Fruit fly (Drosophila melanogaster) whole organism, adult: ENCODE measurements around the gene CG12071.

Experiments used
- CG11617 ChIP-seq: fragments of 200-800 bp; sonication (Bioruptor generic); optimal IDR thresholded peaks from 2 replicates; lab custom pipeline; 2017; ENCODE audit warnings: mild to moderate bottlenecking, missing biosample characterization, missing genetic modification reagents, missing genetic modification characterization
- CG12768 ChIP-seq: fragments of 200-800 bp; sonication (Bioruptor generic); optimal IDR thresholded peaks from 2 replicates; lab custom pipeline; 2017; ENCODE audit warnings: missing biosample characterization, missing genetic modification characterization, mild to moderate bottlenecking, moderate library complexity, missing genetic modification reagents
- CG14711 ChIP-seq: fragments of 200-800 bp; sonication (Bioruptor generic); optimal IDR thresholded peaks from 2 replicates; lab custom pipeline; 2018; ENCODE audit warnings: missing biosample characterization, mild to moderate bottlenecking, missing genetic modification characterization, moderate library complexity
- CG33017 ChIP-seq: fragments of 200-800 bp; sonication (Bioruptor generic); optimal IDR thresholded peaks from 2 replicates; lab custom pipeline; 2018; ENCODE audit warnings: missing biosample characterization, mild to moderate bottlenecking, missing genetic modification characterization, moderate library complexity
- CG5204 ChIP-seq: fragments of 200-800 bp; sonication (Bioruptor generic); optimal IDR thresholded peaks from 2 replicates; lab custom pipeline; 2016; ENCODE audit warnings: missing biosample characterization, missing genetic modification characterization
- Clk ChIP-seq: fragments of 200-800 bp; sonication (Bioruptor generic); optimal IDR thresholded peaks from 2 replicates; lab custom pipeline; 2017; ENCODE audit warnings: missing biosample characterization, missing genetic modification characterization
- Crg-1 ChIP-seq: fragments of 200-800 bp; sonication (Bioruptor generic); optimal IDR thresholded peaks from 2 replicates; lab custom pipeline; 2016; ENCODE audit warnings: missing biosample characterization, missing genetic modification characterization
- Hr96 ChIP-seq: fragments of 200-800 bp; sonication (Bioruptor generic); optimal IDR thresholded peaks from 2 replicates; lab custom pipeline; 2016; ENCODE audit warnings: missing biosample characterization, missing genetic modification characterization
- Mnt ChIP-seq: fragments of 200-800 bp; sonication (Bioruptor generic); optimal IDR thresholded peaks from 2 replicates; lab custom pipeline; 2016; ENCODE audit warnings: missing biosample characterization, mild to moderate bottlenecking, missing genetic modification characterization
- bab1 ChIP-seq: fragments of 200-800 bp; sonication (Bioruptor generic); optimal IDR thresholded peaks from 3 replicates; lab custom pipeline; 2019; ENCODE audit warnings: missing biosample characterization, mild to moderate bottlenecking, missing genetic modification characterization, moderate library complexity
- cnc ChIP-seq, 2 experiments: fragments of >200 bp; optimal IDR thresholded peaks; 2 replicates each; lab custom pipeline; 2017
- kay ChIP-seq: fragments of 200-800 bp; sonication (Bioruptor generic); peaks from one replicate; lab custom pipeline; 2016; ENCODE audit warnings: missing biosample characterization, missing genetic modification characterization, borderline replicate concordance
- tj ChIP-seq: fragments of 200-800 bp; sonication (Bioruptor generic); optimal IDR thresholded peaks from 3 replicates; lab custom pipeline; 2017; ENCODE audit warnings: missing biosample characterization, mild to moderate bottlenecking, missing genetic modification characterization, moderate library complexity
- toe ChIP-seq: fragments of 200-800 bp; sonication (Bioruptor generic); optimal IDR thresholded peaks from 2 replicates; lab custom pipeline; 2016; ENCODE audit warnings: missing biosample characterization, missing genetic modification characterization

- TF ChIP-seq bab1 (GFP tag; lab: Kevin White, UChicago) (no peak), kay (GFP tag; lab: Kevin White, UChicago) (no peak), Clk (no peak), Mnt (GFP tag; lab: Kevin White, UChicago) (no peak), cnc (optimal IDR thresholded peaks at IDR 0.05; lab: Kevin White, UChicago) (no peak), CG12768 (no peak), CG11617 (GFP tag; lab: Kevin White, UChicago) (no peak), Crg-1 (no peak), Hr96 (GFP tag; lab: Kevin White, UChicago) (no peak), tj (GFP tag; lab: Kevin White, UChicago) (no peak), toe (GFP tag; lab: Kevin White, UChicago) (no peak), CG5204 (no peak), CG33017 (tag; lab: Kevin White, UChicago) (no peak), CG14711 (tag; lab: Kevin White, UChicago) (no peak)
These were observed 6.1 kb downstream of the CG12071 start for dm6 chr3R:30874679-30875078.
